Worm (Caenorhabditis elegans) whole organism, mixed stage, embryonic: Measurements from ENCODE around the gene rnf-5.

Experiments
- ceh-39 ChIP-seq: fragments of 150-350 bp; optimal IDR thresholded peaks from 2 replicates; lab custom pipeline; 2014; ENCODE audit warnings: missing biosample characterization, missing genetic modification characterization
- elt-3 ChIP-seq: fragments of 150-350 bp; optimal IDR thresholded peaks from 2 replicates; lab custom pipeline; 2014; ENCODE audit warnings: missing biosample characterization, missing genetic modification characterization
- lin-13 ChIP-seq: fragments of 150-350 bp; optimal IDR thresholded peaks from 2 replicates; lab custom pipeline; 2014; ENCODE audit warnings: missing biosample characterization, missing genetic modification characterization
- lin-32 ChIP-seq: fragments of 200-800 bp; sonication (Bioruptor generic); optimal IDR thresholded peaks from 2 replicates; lab custom pipeline; 2018; ENCODE audit warnings: mild to moderate bottlenecking, missing genetic modification characterization, missing compliant biosample characterization
- mep-1 ChIP-seq: fragments of 150-350 bp; optimal IDR thresholded peaks from 2 replicates; lab custom pipeline; 2017; ENCODE audit warnings: missing biosample characterization, missing genetic modification reagents, missing genetic modification characterization, inconsistent platforms
- nhr-12 ChIP-seq: fragments of 150-350 bp; optimal IDR thresholded peaks from 2 replicates; lab custom pipeline; 2014; ENCODE audit warnings: missing biosample characterization, missing genetic modification characterization
- nhr-237 ChIP-seq: fragments of 150-350 bp; optimal IDR thresholded peaks from 2 replicates; lab custom pipeline; 2014; ENCODE audit warnings: missing biosample characterization, missing genetic modification characterization
- pha-4 ChIP-seq: fragments of 150-350 bp; optimal IDR thresholded peaks from 2 replicates; lab custom pipeline; 2018; ENCODE audit warnings: missing biosample characterization, missing genetic modification reagents, missing genetic modification characterization
- snpc-4 ChIP-seq: fragments of 150-350 bp; optimal IDR thresholded peaks from 2 replicates; lab custom pipeline; 2014; ENCODE audit warnings: missing biosample characterization, missing genetic modification characterization
- unc-39 ChIP-seq: fragments of 150-350 bp; optimal IDR thresholded peaks from 2 replicates; lab custom pipeline; 2014; ENCODE audit warnings: missing biosample characterization, missing genetic modification characterization

DNA sequence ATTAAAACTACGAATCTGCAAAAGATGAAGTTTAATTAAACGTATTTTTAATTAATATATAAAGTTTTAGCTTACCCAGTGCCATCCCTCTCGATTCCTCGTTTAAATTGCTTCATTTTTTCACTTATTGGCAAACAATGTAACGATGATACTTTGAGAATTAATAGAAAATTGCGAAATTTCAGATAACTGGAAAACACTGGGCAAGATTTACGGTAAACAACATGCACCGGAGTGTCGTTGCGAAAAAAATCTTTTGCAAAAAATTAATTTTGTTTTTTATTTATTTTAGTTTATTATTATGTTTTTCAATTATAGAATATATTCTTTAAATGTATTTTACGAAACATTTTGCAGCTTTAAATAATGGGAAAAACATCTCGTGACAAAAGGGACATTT, 37.4 kb upstream of the rnf-5 start, which contains the start of the genes pelo-1 and R74.7:
- TF ChIP-seq pha-4 (no peak), nhr-12 (tag; lab: Kevin White, UChicago) (no peak), mep-1 (tag; lab: Kevin White, UChicago) (no peak), nhr-237 (tag; lab: Kevin White, UChicago) (no peak), snpc-4 (tag; lab: Kevin White, UChicago) (no peak), elt-3 (tag; lab: Kevin White, UChicago) (no peak), unc-39 (tag; lab: Kevin White, UChicago) (no peak), lin-13 (tag; lab: Kevin White, UChicago) (no peak), ceh-39 (tag; lab: Kevin White, UChicago) (no peak), lin-32 (GFP tag; lab: Kevin White, UChicago) (no peak)
